Worm (Caenorhabditis elegans) whole organism, young adult: ENCODE results near the gene bpnt-1.

Experiments
- B0261.1 ChIP-seq: sonication (generic microtip); optimal IDR thresholded peaks from 2 replicates; lab custom pipeline; 2016; ENCODE audit warnings: mild to moderate bottlenecking, missing genetic modification characterization, moderate library complexity, missing compliant biosample characterization
- C06A6.2 ChIP-seq: fragments of 200-800 bp; sonication (Bioruptor generic); conservative IDR thresholded peaks from 2 replicates; pipeline ENCODE4 v1.3.6; 2022; ENCODE audit warnings: missing genetic modification characterization, missing compliant biosample characterization
- F39B2.1 ChIP-seq: fragments of 200-800 bp; sonication (Bioruptor generic); IDR thresholded peaks from 2 replicates; pipeline ENCODE4 v1.3.6; 2022; ENCODE audit warnings: missing genetic modification reagents, missing genetic modification characterization, missing compliant biosample characterization
- T26A5.8 ChIP-seq: sonication (generic microtip); optimal IDR thresholded peaks from 2 replicates; lab custom pipeline; 2016; ENCODE audit warnings: missing genetic modification characterization, missing compliant biosample characterization
- Y53G8AR.9 ChIP-seq: fragments of 200-800 bp; sonication (Bioruptor generic); conservative IDR thresholded peaks from 2 replicates; pipeline ENCODE4 v1.3.6; 2022; ENCODE audit warnings: missing genetic modification reagents, missing genetic modification characterization, missing compliant biosample characterization
- aptf-2 ChIP-seq: fragments of 200-800 bp; sonication (Bioruptor generic); conservative IDR thresholded peaks from 2 replicates; pipeline ENCODE4 v1.3.6; 2022; ENCODE audit warnings: missing genetic modification reagents, missing genetic modification characterization, missing compliant biosample characterization
- dox-1 ChIP-seq: fragments of 200-800 bp; sonication (Bioruptor generic); IDR thresholded peaks from 2 replicates; pipeline ENCODE4 v1.3.6; 2022; ENCODE audit warnings: missing genetic modification reagents, missing genetic modification characterization, missing compliant biosample characterization
- fkh-3 ChIP-seq: sonication (generic microtip); optimal IDR thresholded peaks from 2 replicates; lab custom pipeline; 2016; ENCODE audit warnings: mild to moderate bottlenecking, missing genetic modification characterization, missing compliant biosample characterization
- madf-10 ChIP-seq: sonication (generic microtip); optimal IDR thresholded peaks from 2 replicates; lab custom pipeline; 2016; ENCODE audit warnings: mild to moderate bottlenecking, missing genetic modification characterization, missing compliant biosample characterization
- nhr-27 ChIP-seq: fragments of 200-800 bp; sonication (Bioruptor generic); optimal IDR thresholded peaks from 2 replicates; lab custom pipeline; 2018; ENCODE audit warnings: mild to moderate bottlenecking, missing genetic modification characterization, moderate library complexity, missing compliant biosample characterization
- nhr-90 ChIP-seq: sonication (generic microtip); optimal IDR thresholded peaks from 2 replicates; lab custom pipeline; 2016; ENCODE audit warnings: missing genotype, mild to moderate bottlenecking, missing genetic modification characterization, missing compliant biosample characterization
- sea-2 ChIP-seq: fragments of 200-800 bp; sonication (Bioruptor generic); IDR thresholded peaks from 2 replicates; pipeline ENCODE4 v1.3.6; 2022; ENCODE audit warnings: missing genetic modification characterization, missing compliant biosample characterization
- snpc-4 ChIP-seq, 5 experiments: fragments of 150-350 bp in 1 of 5; sonication (generic microtip) in 4 of 5; optimal IDR thresholded peaks; 2 replicates each; lab custom pipeline; 2014 to 2018; ENCODE audit warnings: missing genetic modification characterization in 5 of 5, missing biosample characterization in 3 of 5, antibody characterized with exemption in 2 of 5, mild to moderate bottlenecking in 2 of 5, missing compliant biosample characterization in 2 of 5, missing genotype in 2 of 5, moderate library complexity in 2 of 5, missing genetic modification reagents in 1 of 5
- zim-3 ChIP-seq: sonication (generic microtip); optimal IDR thresholded peaks from 2 replicates; lab custom pipeline; 2017; ENCODE audit warnings: mild to moderate bottlenecking, missing genetic modification characterization, moderate library complexity, missing compliant biosample characterization

DNA sequence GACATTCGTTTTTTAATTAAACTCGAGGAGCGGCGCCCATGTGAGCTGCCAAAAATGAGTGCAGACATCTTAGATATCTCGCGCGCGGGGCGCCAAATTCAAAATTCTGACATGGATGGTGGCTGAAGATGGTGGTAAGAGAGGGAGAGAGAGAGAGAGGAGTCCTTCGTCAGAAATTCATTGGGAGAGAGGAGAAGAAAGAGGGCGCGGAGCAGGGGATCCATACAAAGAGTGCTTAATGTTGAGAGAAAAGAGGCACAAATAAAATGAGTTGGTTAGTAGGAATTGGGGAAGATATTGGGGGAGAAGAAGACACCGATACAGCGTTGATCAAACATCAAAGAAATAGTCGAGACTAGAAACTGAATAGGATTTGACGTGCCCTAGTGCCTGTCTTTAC is 33.4 kb downstream of the bpnt-1 start:
- TF ChIP-seq snpc-4 (GFP tag; optimal IDR thresholded peaks at IDR 0.05; lab: Kevin White, UChicago) = no peak
- no peak for TF ChIP-seq snpc-4 (tag; optimal IDR thresholded peaks at IDR 0.05; lab: Kevin White, UChicago)
- no peak for TF ChIP-seq fkh-3 (tag; lab: Kevin White, UChicago)
- no peak for TF ChIP-seq T26A5.8 (tag; lab: Kevin White, UChicago)
- TF ChIP-seq Y53G8AR.9 (GFP tag; lab: Robert Waterston, UW) = no peak
- no peak for TF ChIP-seq C06A6.2 (GFP tag; lab: Robert Waterston, UW)
- TF ChIP-seq zim-3 (tag; lab: Kevin White, UChicago) = no peak
- no peak for TF ChIP-seq F39B2.1 (GFP tag; lab: Robert Waterston, UW)
- TF ChIP-seq B0261.1 = no peak
- no peak for TF ChIP-seq nhr-27 (tag; lab: Kevin White, UChicago)
- no peak for TF ChIP-seq madf-10
- no peak for TF ChIP-seq sea-2 (GFP tag; lab: Robert Waterston, UW)
- TF ChIP-seq nhr-90 (tag; lab: Kevin White, UChicago) = no peak
- no peak for TF ChIP-seq aptf-2
- no peak for TF ChIP-seq dox-1 (GFP tag; lab: Robert Waterston, UW)
